Worm (Caenorhabditis elegans) whole organism, late embryonic: ENCODE data around the gene M176.10.

ENCODE experiments used
- C08G9.2 ChIP-seq: sonication (generic microtip); optimal IDR thresholded peaks from 2 replicates; lab custom pipeline; 2016; ENCODE audit warnings: mild to moderate bottlenecking, missing genetic modification characterization, moderate library complexity, missing compliant biosample characterization
- C38D4.7 ChIP-seq: fragments of 200-800 bp; sonication (Bioruptor generic); optimal IDR thresholded peaks from 2 replicates; lab custom pipeline; 2018; ENCODE audit warnings: mild to moderate bottlenecking, missing genetic modification characterization, moderate library complexity, missing compliant biosample characterization
- K02D7.2 ChIP-seq: sonication (generic microtip); optimal IDR thresholded peaks from 2 replicates; lab custom pipeline; 2017; ENCODE audit warnings: mild to moderate bottlenecking, missing genetic modification characterization, missing compliant biosample characterization
- K09A11.1 ChIP-seq: sonication (generic microtip); optimal IDR thresholded peaks from 2 replicates; lab custom pipeline; 2017; ENCODE audit warnings: antibody characterized with exemption, mild to moderate bottlenecking, missing genetic modification characterization, missing compliant biosample characterization; ENCODE audit not compliant: insufficient read depth
- ahr-1 ChIP-seq: sonication (generic microtip); optimal IDR thresholded peaks from 2 replicates; lab custom pipeline; 2016; ENCODE audit warnings: missing genetic modification characterization, missing compliant biosample characterization
- ceh-14 ChIP-seq: sonication (generic microtip); optimal IDR thresholded peaks from 2 replicates; lab custom pipeline; 2016; ENCODE audit warnings: missing genotype, missing genetic modification characterization, missing compliant biosample characterization
- ceh-18 ChIP-seq: sonication (generic microtip); optimal IDR thresholded peaks from 2 replicates; lab custom pipeline; 2016; ENCODE audit warnings: missing genetic modification characterization, missing compliant biosample characterization
- ceh-2 ChIP-seq: sonication (generic microtip); optimal IDR thresholded peaks from 2 replicates; lab custom pipeline; 2016; ENCODE audit warnings: missing genotype, missing genetic modification characterization, missing compliant biosample characterization
- ceh-24 ChIP-seq: sonication (generic microtip); optimal IDR thresholded peaks from 2 replicates; lab custom pipeline; 2016; ENCODE audit warnings: mild to moderate bottlenecking, missing genetic modification characterization, missing compliant biosample characterization
- ceh-31 ChIP-seq: sonication (generic microtip); optimal IDR thresholded peaks from 2 replicates; lab custom pipeline; 2016; ENCODE audit warnings: missing genetic modification characterization, missing compliant biosample characterization
- ceh-34 ChIP-seq: sonication (generic microtip); optimal IDR thresholded peaks from 2 replicates; lab custom pipeline; 2016; ENCODE audit warnings: mild to moderate bottlenecking, missing genetic modification characterization, missing compliant biosample characterization
- ceh-48 ChIP-seq: sonication (generic microtip); optimal IDR thresholded peaks from 2 replicates; lab custom pipeline; 2016; ENCODE audit warnings: missing genetic modification characterization, inconsistent platforms, missing compliant biosample characterization
- ceh-9 ChIP-seq: sonication (generic microtip); optimal IDR thresholded peaks from 2 replicates; lab custom pipeline; 2016; ENCODE audit warnings: mild to moderate bottlenecking, missing genetic modification characterization, inconsistent platforms, missing compliant biosample characterization
- che-1 ChIP-seq: sonication (generic microtip); optimal IDR thresholded peaks from 2 replicates; lab custom pipeline; 2016; ENCODE audit warnings: mild to moderate bottlenecking, missing genetic modification characterization, missing compliant biosample characterization
- elt-4 ChIP-seq: sonication (generic microtip); optimal IDR thresholded peaks from 2 replicates; lab custom pipeline; 2016; ENCODE audit warnings: missing genetic modification characterization, missing compliant biosample characterization
- ets-4 ChIP-seq: sonication (generic microtip); optimal IDR thresholded peaks from 2 replicates; lab custom pipeline; 2016; ENCODE audit warnings: missing genetic modification characterization, missing compliant biosample characterization
- eyg-1 ChIP-seq: sonication (generic microtip); optimal IDR thresholded peaks from 2 replicates; lab custom pipeline; 2016; ENCODE audit warnings: missing genotype, missing genetic modification characterization, missing compliant biosample characterization
- fkh-10 ChIP-seq: fragments of 150-350 bp; optimal IDR thresholded peaks from 2 replicates; lab custom pipeline; 2014; ENCODE audit warnings: missing biosample characterization, missing genetic modification reagents, missing genetic modification characterization
- fkh-6 ChIP-seq: sonication (generic microtip); optimal IDR thresholded peaks from 2 replicates; lab custom pipeline; 2016; ENCODE audit warnings: missing genetic modification characterization, missing compliant biosample characterization
- hlh-15 ChIP-seq: sonication (generic microtip); optimal IDR thresholded peaks from 2 replicates; lab custom pipeline; 2016; ENCODE audit warnings: missing genetic modification characterization, missing compliant biosample characterization
- hlh-6 ChIP-seq: sonication (generic microtip); optimal IDR thresholded peaks from 2 replicates; lab custom pipeline; 2016; ENCODE audit warnings: missing genotype, missing genetic modification characterization, missing compliant biosample characterization
- hlh-8 ChIP-seq: sonication (generic microtip); optimal IDR thresholded peaks from 2 replicates; lab custom pipeline; 2016; ENCODE audit warnings: missing genotype, missing genetic modification characterization, missing compliant biosample characterization
- mec-3 ChIP-seq: sonication (generic microtip); optimal IDR thresholded peaks from 2 replicates; lab custom pipeline; 2016; ENCODE audit warnings: borderline replicate concordance, missing genetic modification characterization, missing compliant biosample characterization
- nfya-1 ChIP-seq: sonication (generic microtip); optimal IDR thresholded peaks from 2 replicates; lab custom pipeline; 2017; ENCODE audit warnings: missing genetic modification characterization, mild to moderate bottlenecking, missing compliant biosample characterization, antibody characterized with exemption, moderate library complexity
- nhr-11 ChIP-seq: fragments of 150-350 bp; optimal IDR thresholded peaks from 2 replicates; lab custom pipeline; 2014; ENCODE audit warnings: missing biosample characterization, missing genetic modification characterization
- nhr-232 ChIP-seq: sonication (generic microtip); optimal IDR thresholded peaks from 2 replicates; lab custom pipeline; 2016; ENCODE audit warnings: missing genetic modification characterization, missing compliant biosample characterization
- npax-4 ChIP-seq: sonication (generic microtip); optimal IDR thresholded peaks from 2 replicates; lab custom pipeline; 2016; ENCODE audit warnings: missing genetic modification characterization, missing compliant biosample characterization
- pat-9 ChIP-seq: fragments of 200-800 bp; sonication (Bioruptor generic); optimal IDR thresholded peaks from 2 replicates; lab custom pipeline; 2018; ENCODE audit warnings: mild to moderate bottlenecking, missing genetic modification characterization, moderate library complexity, missing compliant biosample characterization
- pha-2 ChIP-seq: sonication (generic microtip); optimal IDR thresholded peaks from 2 replicates; lab custom pipeline; 2017; ENCODE audit warnings: mild to moderate bottlenecking, missing genetic modification characterization, missing compliant biosample characterization
- ref-2 ChIP-seq: sonication (generic microtip); optimal IDR thresholded peaks from 2 replicates; lab custom pipeline; 2016; ENCODE audit warnings: missing genetic modification characterization, missing compliant biosample characterization
- rnt-1 ChIP-seq: sonication (generic microtip); optimal IDR thresholded peaks from 2 replicates; lab custom pipeline; 2016; ENCODE audit warnings: missing genetic modification characterization, missing compliant biosample characterization
- sdc-2 ChIP-seq: sonication (generic microtip); optimal IDR thresholded peaks from 2 replicates; lab custom pipeline; 2016; ENCODE audit warnings: missing genotype, missing genetic modification characterization, missing compliant biosample characterization
- sox-4 ChIP-seq: sonication (generic microtip); optimal IDR thresholded peaks from 2 replicates; lab custom pipeline; 2017; ENCODE audit warnings: mild to moderate bottlenecking, missing genetic modification characterization, inconsistent platforms, missing compliant biosample characterization
- tbx-2 ChIP-seq: sonication (generic microtip); optimal IDR thresholded peaks from 2 replicates; lab custom pipeline; 2016; ENCODE audit warnings: missing genetic modification characterization, missing compliant biosample characterization
- tbx-7 ChIP-seq: sonication (generic microtip); optimal IDR thresholded peaks from 2 replicates; lab custom pipeline; 2016; ENCODE audit warnings: missing genotype, missing genetic modification characterization, missing compliant biosample characterization
- ttx-3 ChIP-seq: sonication (generic microtip); optimal IDR thresholded peaks from 2 replicates; lab custom pipeline; 2016; ENCODE audit warnings: missing genetic modification reagents, missing genetic modification characterization, missing compliant biosample characterization
- unc-42 ChIP-seq: sonication (generic microtip); optimal IDR thresholded peaks from 2 replicates; lab custom pipeline; 2016; ENCODE audit warnings: missing genotype, missing genetic modification characterization, missing compliant biosample characterization
- unc-55 ChIP-seq: sonication (generic microtip); optimal IDR thresholded peaks from 2 replicates; lab custom pipeline; 2017; ENCODE audit warnings: missing biosample characterization, missing genetic modification reagents, missing genetic modification characterization
- zip-5 ChIP-seq: sonication (generic microtip); optimal IDR thresholded peaks from 2 replicates; lab custom pipeline; 2016; ENCODE audit warnings: missing genetic modification characterization, missing compliant biosample characterization
- ztf-16 ChIP-seq: sonication (generic microtip); optimal IDR thresholded peaks from 2 replicates; lab custom pipeline; 2017; ENCODE audit warnings: missing genetic modification characterization, missing compliant biosample characterization

M176.10 gene

DNA sequence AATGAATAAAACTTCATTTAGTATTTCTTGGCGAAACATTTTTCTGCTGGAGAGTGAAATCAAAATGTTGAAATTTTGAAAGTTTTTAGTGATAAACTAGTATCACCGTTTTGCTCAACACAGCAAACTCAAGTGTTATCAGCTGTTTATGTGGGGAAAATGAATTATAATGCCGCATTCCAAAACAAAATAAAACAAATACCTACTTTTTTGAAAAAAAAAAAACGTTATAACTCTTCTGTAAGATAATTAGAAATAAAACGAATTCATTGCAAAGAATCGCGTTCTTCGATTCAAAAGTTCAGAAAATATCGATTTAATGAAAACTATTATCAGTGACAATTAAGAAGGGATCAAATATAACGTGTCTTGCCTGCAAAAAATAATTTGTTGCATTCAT, 28.5 kb downstream of the M176.10 start, which contains the start of gene Y51B9A.9:
TSS of gene Y51B9A.9 (minus strand) at position 101 of the 400 bp plus-strand sequence.
- TF ChIP-seq npax-4 (tag; lab: Kevin White, UChicago) (no peak), ceh-34 (no peak), ets-4 (tag; lab: Kevin White, UChicago) (no peak), C38D4.7 (GFP tag; lab: Kevin White, UChicago) (no peak), nfya-1 (tag; lab: Kevin White, UChicago) (no peak), mec-3 (no peak), ceh-2 (tag; lab: Kevin White, UChicago) (no peak), hlh-15 (tag; lab: Kevin White, UChicago) (no peak), ceh-14 (tag; lab: Kevin White, UChicago) (no peak), C08G9.2 (no peak), fkh-10 (GFP tag; lab: Kevin White, UChicago) (no peak), K02D7.2 (no peak), rnt-1 (tag; lab: Kevin White, UChicago) (no peak), K09A11.1 (tag; lab: Kevin White, UChicago) (no peak)

DNA sequence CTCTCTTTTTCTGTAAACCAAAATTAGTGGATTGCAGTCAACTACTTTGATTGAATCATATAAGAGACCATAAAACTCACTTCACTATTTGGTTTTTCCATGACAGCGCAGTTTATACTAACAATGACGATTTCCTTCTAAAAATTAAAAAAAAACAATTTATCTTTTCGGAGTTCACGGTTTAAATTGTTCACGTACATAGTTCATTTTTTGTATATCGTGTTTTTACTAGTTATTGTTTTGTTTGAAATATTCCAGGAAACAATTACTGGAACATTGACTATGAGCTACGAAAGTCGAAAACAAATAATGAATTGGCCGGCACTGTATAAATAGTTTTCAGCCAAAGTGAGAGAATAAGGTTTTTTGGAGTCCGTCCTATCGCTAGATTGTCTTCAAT, 33.3 kb downstream of the M176.10 start, which contains the start of gene lido-17:
TSS of gene lido-17 (minus strand) at position 101 of the 400 bp plus-strand sequence.
- TF ChIP-seq unc-55 (GFP tag; lab: Kevin White, UChicago) (no peak), tbx-2 (no peak), zip-5 (tag; lab: Kevin White, UChicago) (no peak), ahr-1 (tag; lab: Kevin White, UChicago) (no peak), ceh-9 (no peak), unc-42 (no peak), pha-2 (tag; lab: Kevin White, UChicago) (no peak), ref-2 (tag; lab: Kevin White, UChicago) (no peak), hlh-6 (no peak), ceh-24 (tag; lab: Kevin White, UChicago) (no peak), eyg-1 (tag; lab: Kevin White, UChicago) (no peak), nhr-11 (tag; lab: Kevin White, UChicago) (no peak)
- TF ChIP-seq, all 69 proteins: peak for 0

DNA sequence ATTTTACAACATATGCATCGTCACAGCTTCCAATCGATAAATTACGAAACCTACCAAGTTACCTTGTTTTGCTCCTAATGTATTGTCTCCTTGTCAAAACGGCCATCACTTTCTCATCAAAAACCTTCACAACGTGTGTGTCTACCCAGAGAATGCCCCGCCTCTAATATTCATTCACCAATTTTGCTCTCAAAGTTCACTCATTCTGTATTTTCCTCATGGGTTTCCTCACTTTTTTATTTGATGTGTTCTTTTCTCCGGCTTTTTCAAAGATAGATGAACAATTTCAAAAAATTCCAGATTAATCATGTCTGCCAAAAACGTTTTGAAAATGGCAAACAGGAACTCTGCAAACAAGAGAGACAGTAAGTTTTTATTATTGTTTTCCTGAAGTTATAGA, 40.7 kb downstream of the M176.10 start, which contains the start of gene C06C3.7:
TSS of gene C06C3.7 (plus strand) at position 301 of the 400 bp plus-strand sequence.
- TF ChIP-seq rnt-1 (tag; lab: Kevin White, UChicago) (no peak), ceh-31 (tag; lab: Kevin White, UChicago) (no peak), elt-4 (tag; lab: Kevin White, UChicago) (no peak), K09A11.1 (tag; lab: Kevin White, UChicago) (no peak)

DNA sequence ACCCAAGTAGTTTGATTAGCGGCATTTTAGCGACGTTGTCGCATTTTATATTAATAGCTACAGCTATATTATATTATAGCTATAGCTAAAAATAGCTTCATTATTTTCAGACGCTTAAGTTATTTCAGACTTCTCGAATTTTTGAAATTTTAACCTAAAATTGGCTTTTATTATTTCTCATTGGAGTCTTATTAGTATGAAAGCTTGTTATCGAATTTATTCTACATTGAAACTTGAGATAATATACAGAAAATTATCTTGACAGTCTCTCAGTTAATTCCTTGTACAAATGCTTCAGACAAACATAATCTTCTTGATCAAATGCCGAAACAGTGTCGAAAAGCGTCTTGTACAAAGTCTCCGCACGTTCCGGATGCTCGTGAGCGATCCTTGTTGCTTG, 46.2 kb downstream of the M176.10 start, which contains the start of gene srh-48:
TSS of gene srh-48 (plus strand) at position 301 of the 400 bp plus-strand sequence.
- TF ChIP-seq nhr-11 (tag; lab: Kevin White, UChicago): no peak
- no peak for TF ChIP-seq sox-4 (tag; lab: Kevin White, UChicago)
- TF ChIP-seq fkh-6 (tag; lab: Kevin White, UChicago): no peak
- no peak for TF ChIP-seq pat-9 (tag; lab: Kevin White, UChicago)
- TF ChIP-seq ceh-31 (tag; lab: Kevin White, UChicago): no peak
- no peak for TF ChIP-seq tbx-7 (tag; lab: Kevin White, UChicago)
- no peak for TF ChIP-seq hlh-8 (tag; lab: Kevin White, UChicago)
- no peak for TF ChIP-seq ahr-1 (tag; lab: Kevin White, UChicago)

DNA sequence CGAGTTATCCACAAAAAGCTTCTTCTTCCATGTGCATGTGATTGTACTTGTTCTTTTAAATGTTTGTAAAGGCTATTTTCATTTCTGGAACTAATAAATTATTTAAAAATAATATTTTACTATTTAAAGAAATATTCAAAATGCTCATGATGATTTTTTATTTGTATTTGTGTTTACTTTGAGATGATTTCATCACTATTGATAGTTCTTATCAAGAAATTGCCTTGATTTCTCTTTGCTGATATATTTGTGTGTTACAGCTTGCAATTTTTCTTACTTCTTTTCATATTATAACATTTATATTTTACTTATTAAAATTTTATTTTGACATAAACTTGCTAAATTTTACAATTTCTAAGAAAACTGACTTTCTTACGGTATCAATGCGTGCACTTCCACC, 47.8 kb downstream of the M176.10 start:
- TF ChIP-seq npax-4 (tag; lab: Kevin White, UChicago) (no peak), ahr-1 (tag; lab: Kevin White, UChicago) (no peak), ttx-3 (tag; lab: Kevin White, UChicago) (no peak), ceh-48 (no peak), hlh-8 (tag; lab: Kevin White, UChicago) (no peak), nhr-232 (no peak), ceh-14 (tag; lab: Kevin White, UChicago) (no peak), sdc-2 (tag; lab: Kevin White, UChicago) (no peak), C38D4.7 (GFP tag; lab: Kevin White, UChicago) (no peak), ceh-18 (tag; lab: Kevin White, UChicago) (no peak), pha-2 (tag; lab: Kevin White, UChicago) (no peak), rnt-1 (tag; lab: Kevin White, UChicago) (no peak), ztf-16 (tag; lab: Kevin White, UChicago) (no peak), ref-2 (tag; lab: Kevin White, UChicago) (no peak), zip-5 (tag; lab: Kevin White, UChicago) (no peak), che-1 (no peak), ceh-9 (no peak), tbx-2 (no peak)
